Worm (Caenorhabditis elegans) whole organism, L1 larva: ENCODE results near the gene rpt-2.

Source experiments
- egl-27 ChIP-seq, 2 experiments: fragments of 150-350 bp in 1 of 2; sonication (generic microtip); optimal IDR thresholded peaks; 3 replicates each; lab custom pipeline; 2017 to 2018; ENCODE audit warnings: missing biosample characterization in 2 of 2, missing genetic modification characterization in 2 of 2, missing genetic modification reagents in 2 of 2
- elt-2 ChIP-seq: sonication (generic microtip); optimal IDR thresholded peaks from 2 replicates; lab custom pipeline; 2016; ENCODE audit warnings: missing genetic modification characterization, mild to moderate bottlenecking, inconsistent platforms, missing compliant biosample characterization, missing genetic modification reagents
- mab-9 ChIP-seq: fragments of 200-800 bp; sonication (Bioruptor generic); IDR thresholded peaks from 2 replicates; pipeline ENCODE4 v1.3.6; 2022; ENCODE audit warnings: missing genetic modification reagents, missing genetic modification characterization, missing compliant biosample characterization
- mep-1 ChIP-seq: fragments of 150-350 bp; optimal IDR thresholded peaks from 2 replicates; lab custom pipeline; 2014; ENCODE audit warnings: missing biosample characterization, missing genetic modification characterization
- nhr-11 ChIP-seq: fragments of 150-350 bp; optimal IDR thresholded peaks from 2 replicates; lab custom pipeline; 2014; ENCODE audit warnings: missing biosample characterization, missing genetic modification characterization
- pqm-1 ChIP-seq: sonication (generic microtip); optimal IDR thresholded peaks from 3 replicates; lab custom pipeline; 2017; ENCODE audit warnings: missing biosample characterization, missing genetic modification characterization
- skn-1 ChIP-seq: fragments of 150-350 bp; optimal IDR thresholded peaks from 2 replicates; lab custom pipeline; 2014; ENCODE audit warnings: missing biosample characterization, missing genetic modification characterization
- sox-4 ChIP-seq: sonication (generic microtip); optimal IDR thresholded peaks from 2 replicates; lab custom pipeline; 2016; ENCODE audit warnings: missing genetic modification characterization, missing compliant biosample characterization
- ztf-11 ChIP-seq, 2 experiments: sonication (generic microtip); optimal IDR thresholded peaks; 2 replicates each; lab custom pipeline; 2016 to 2017; ENCODE audit warnings: missing genetic modification characterization in 2 of 2, missing biosample characterization in 1 of 2, missing compliant biosample characterization in 1 of 2

DNA sequence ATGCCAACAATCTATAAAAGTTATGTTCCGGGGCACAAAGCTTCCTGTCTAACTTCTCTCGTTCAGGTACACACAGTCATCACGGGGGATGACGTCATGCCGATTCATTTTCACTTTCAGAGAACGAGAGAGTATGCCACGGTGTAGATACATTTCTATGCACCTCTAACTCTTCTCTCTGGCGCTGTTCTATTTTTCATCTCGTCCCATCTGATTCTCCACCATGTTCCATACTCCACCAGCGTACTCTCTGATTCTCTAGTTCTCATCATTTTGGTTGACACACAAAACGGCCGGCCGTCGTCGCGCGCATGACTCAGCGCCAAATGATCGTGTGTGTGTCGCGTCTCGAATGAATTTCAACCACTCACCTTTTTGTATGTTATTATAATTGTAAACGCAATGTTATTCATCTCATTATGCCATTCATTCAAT lies 17.1 kb downstream of the rpt-2 start:
- TF ChIP-seq pqm-1 (tag; lab: Kevin White, UChicago) (peak; percentile 2), ztf-11 (tag; optimal IDR thresholded peaks at IDR 0.05; lab: Kevin White, UChicago) (no peak), elt-2 (peak; percentile 97), sox-4 (tag; lab: Kevin White, UChicago) (peak; percentile 70), nhr-11 (tag; lab: Kevin White, UChicago) (peak; percentile 84), skn-1 (tag; lab: Kevin White, UChicago) (peak; percentile 85), mab-9 (peak; percentile 68), egl-27 (tag; optimal IDR thresholded peaks at IDR 0.05; lab: Kevin White, UChicago) (peak; percentile 74 to 91), mep-1 (tag; lab: Kevin White, UChicago) (peak; percentile 93)
